Fruit fly (Drosophila melanogaster) whole organism, adult: ENCODE measurements around the gene CG42779.

Experiments used
- CG11617 ChIP-seq: fragments of 200-800 bp; sonication (Bioruptor generic); optimal IDR thresholded peaks from 2 replicates; lab custom pipeline; 2017; ENCODE audit warnings: mild to moderate bottlenecking, missing biosample characterization, missing genetic modification reagents, missing genetic modification characterization
- CG12768 ChIP-seq: fragments of 200-800 bp; sonication (Bioruptor generic); optimal IDR thresholded peaks from 2 replicates; lab custom pipeline; 2017; ENCODE audit warnings: missing biosample characterization, missing genetic modification characterization, mild to moderate bottlenecking, moderate library complexity, missing genetic modification reagents
- CG14711 ChIP-seq: fragments of 200-800 bp; sonication (Bioruptor generic); optimal IDR thresholded peaks from 2 replicates; lab custom pipeline; 2018; ENCODE audit warnings: missing biosample characterization, mild to moderate bottlenecking, missing genetic modification characterization, moderate library complexity
- CG1620 ChIP-seq: fragments of 200-800 bp; sonication (Bioruptor generic); optimal IDR thresholded peaks from 2 replicates; lab custom pipeline; 2016; ENCODE audit warnings: missing biosample characterization, missing genetic modification characterization
- CG33017 ChIP-seq: fragments of 200-800 bp; sonication (Bioruptor generic); optimal IDR thresholded peaks from 2 replicates; lab custom pipeline; 2018; ENCODE audit warnings: missing biosample characterization, mild to moderate bottlenecking, missing genetic modification characterization, moderate library complexity
- CG5204 ChIP-seq: fragments of 200-800 bp; sonication (Bioruptor generic); optimal IDR thresholded peaks from 2 replicates; lab custom pipeline; 2016; ENCODE audit warnings: missing biosample characterization, missing genetic modification characterization
- CG7045 ChIP-seq: fragments of 200-800 bp; sonication (Bioruptor generic); optimal IDR thresholded peaks from 2 replicates; lab custom pipeline; 2017; ENCODE audit warnings: missing biosample characterization, mild to moderate bottlenecking, missing genetic modification characterization
- CG7101 ChIP-seq: fragments of 200-800 bp; sonication (Bioruptor generic); optimal IDR thresholded peaks from 2 replicates; lab custom pipeline; 2018; ENCODE audit warnings: missing biosample characterization, mild to moderate bottlenecking, missing genetic modification characterization, moderate library complexity
- Clk ChIP-seq: fragments of 200-800 bp; sonication (Bioruptor generic); optimal IDR thresholded peaks from 2 replicates; lab custom pipeline; 2017; ENCODE audit warnings: missing biosample characterization, missing genetic modification characterization
- Crg-1 ChIP-seq: fragments of 200-800 bp; sonication (Bioruptor generic); optimal IDR thresholded peaks from 2 replicates; lab custom pipeline; 2016; ENCODE audit warnings: missing biosample characterization, missing genetic modification characterization
- Hr96 ChIP-seq: fragments of 200-800 bp; sonication (Bioruptor generic); optimal IDR thresholded peaks from 2 replicates; lab custom pipeline; 2016; ENCODE audit warnings: missing biosample characterization, missing genetic modification characterization
- Mnt ChIP-seq: fragments of 200-800 bp; sonication (Bioruptor generic); optimal IDR thresholded peaks from 2 replicates; lab custom pipeline; 2016; ENCODE audit warnings: missing biosample characterization, mild to moderate bottlenecking, missing genetic modification characterization
- bab1 ChIP-seq: fragments of 200-800 bp; sonication (Bioruptor generic); optimal IDR thresholded peaks from 3 replicates; lab custom pipeline; 2019; ENCODE audit warnings: missing biosample characterization, mild to moderate bottlenecking, missing genetic modification characterization, moderate library complexity
- cic ChIP-seq: fragments of 200-800 bp; sonication (Bioruptor generic); optimal IDR thresholded peaks from 2 replicates; lab custom pipeline; 2017; ENCODE audit warnings: missing biosample characterization, mild to moderate bottlenecking, missing genetic modification characterization, moderate library complexity
- cnc ChIP-seq, 2 experiments: fragments of >200 bp; optimal IDR thresholded peaks; 2 replicates each; lab custom pipeline; 2017
- kay ChIP-seq: fragments of 200-800 bp; sonication (Bioruptor generic); peaks from one replicate; lab custom pipeline; 2016; ENCODE audit warnings: missing biosample characterization, missing genetic modification characterization, borderline replicate concordance
- ovo ChIP-seq: fragments of 200-800 bp; sonication (Bioruptor generic); optimal IDR thresholded peaks from 2 replicates; lab custom pipeline; 2016; ENCODE audit warnings: missing biosample characterization, missing genetic modification characterization
- pad ChIP-seq: fragments of 200-800 bp; sonication (Bioruptor generic); optimal IDR thresholded peaks from 3 replicates; lab custom pipeline; 2017; ENCODE audit warnings: missing biosample characterization, missing genetic modification characterization, mild to moderate bottlenecking, moderate library complexity, missing genetic modification reagents
- tj ChIP-seq: fragments of 200-800 bp; sonication (Bioruptor generic); optimal IDR thresholded peaks from 3 replicates; lab custom pipeline; 2017; ENCODE audit warnings: missing biosample characterization, mild to moderate bottlenecking, missing genetic modification characterization, moderate library complexity
- toe ChIP-seq: fragments of 200-800 bp; sonication (Bioruptor generic); optimal IDR thresholded peaks from 2 replicates; lab custom pipeline; 2016; ENCODE audit warnings: missing biosample characterization, missing genetic modification characterization

CG42779 gene

dm6 chr3R:17121277-17121676, at the start of gene CG42779:
TSS of gene CG42779 (plus strand) at chr3R:17121577.
- TF ChIP-seq CG1620 (GFP tag; lab: Kevin White, UChicago): no peak
- TF ChIP-seq bab1 (GFP tag; lab: Kevin White, UChicago): no peak
- no peak for TF ChIP-seq pad (GFP tag; lab: Kevin White, UChicago)
- no peak for TF ChIP-seq kay (GFP tag; lab: Kevin White, UChicago)
- no peak for TF ChIP-seq Clk (GFP tag; lab: Kevin White, UChicago)
- no peak for TF ChIP-seq tj (GFP tag; lab: Kevin White, UChicago)
- TF ChIP-seq CG33017 (tag; lab: Kevin White, UChicago): no peak

dm6 chr3R:17072526-17073114, 48.8 kb upstream of the CG42779 start, which contains the start of the genes Ns1 and mRpS11:
TSS of gene Ns1 (minus strand) at chr3R:17072675.
TSS of gene mRpS11 (plus strand) at chr3R:17072732.
- TF ChIP-seq pad (GFP tag; lab: Kevin White, UChicago) (peak; percentile 50), Mnt (peak; percentile 99), CG14711 (tag; lab: Kevin White, UChicago) (peak; percentile 33), Hr96 (GFP tag; lab: Kevin White, UChicago) (no peak), CG11617 (GFP tag; lab: Kevin White, UChicago) (peak; percentile 54), cnc (optimal IDR thresholded peaks at IDR 0.05; lab: Kevin White, UChicago) (no peak), Clk (GFP tag; lab: Kevin White, UChicago) (no peak), kay (GFP tag; lab: Kevin White, UChicago) (no peak), cic (GFP tag; lab: Kevin White, UChicago) (peak; percentile 46), tj (GFP tag; lab: Kevin White, UChicago) (peak; percentile 3), bab1 (GFP tag; lab: Kevin White, UChicago) (peak; percentile 21), CG7101 (tag; lab: Kevin White, UChicago) (peak; percentile 58), Crg-1 (GFP tag; lab: Kevin White, UChicago) (peak; percentile 66), CG33017 (tag; lab: Kevin White, UChicago) (no peak), CG12768 (GFP tag; lab: Kevin White, UChicago) (peak; percentile 35), toe (no peak), ovo (GFP tag; lab: Kevin White, UChicago) (peak; percentile 31), CG5204 (GFP tag; lab: Kevin White, UChicago) (no peak), CG1620 (GFP tag; lab: Kevin White, UChicago) (peak; percentile 51)

- TF ChIP-seq CG33017 (tag; lab: Kevin White, UChicago): no peak
- no peak for TF ChIP-seq tj (GFP tag; lab: Kevin White, UChicago)
- no peak for TF ChIP-seq CG7101 (tag; lab: Kevin White, UChicago)
- no peak for TF ChIP-seq kay (GFP tag; lab: Kevin White, UChicago)
- no peak for TF ChIP-seq CG5204 (GFP tag; lab: Kevin White, UChicago)
- no peak for TF ChIP-seq CG7045 (GFP tag; lab: Kevin White, UChicago)
- TF ChIP-seq bab1 (GFP tag; lab: Kevin White, UChicago): no peak
- no peak for TF ChIP-seq pad (GFP tag; lab: Kevin White, UChicago)
- no peak for TF ChIP-seq CG11617 (GFP tag; lab: Kevin White, UChicago)
- TF ChIP-seq ovo (GFP tag; lab: Kevin White, UChicago): no peak
- TF ChIP-seq cic (GFP tag; lab: Kevin White, UChicago): peak; percentile 95
- TF ChIP-seq CG1620 (GFP tag; lab: Kevin White, UChicago): no peak
- TF ChIP-seq CG12768 (GFP tag; lab: Kevin White, UChicago): peak; percentile 7
- no peak for TF ChIP-seq toe
- no peak for TF ChIP-seq CG14711 (tag; lab: Kevin White, UChicago)
- no peak for TF ChIP-seq Hr96 (GFP tag; lab: Kevin White, UChicago)
- TF ChIP-seq cnc (optimal IDR thresholded peaks at IDR 0.05; lab: Kevin White, UChicago): peak; percentile 75 to 96
- TF ChIP-seq Mnt: peak; percentile 89
- no peak for TF ChIP-seq Clk (GFP tag; lab: Kevin White, UChicago)
- TF ChIP-seq Crg-1 (GFP tag; lab: Kevin White, UChicago): peak; percentile 28
Measured at dm6 chr3R:17077968-17078417, 43.4 kb upstream of the CG42779 start.

- TF ChIP-seq tj (GFP tag; lab: Kevin White, UChicago): peak; percentile 97
- no peak for TF ChIP-seq CG1620 (GFP tag; lab: Kevin White, UChicago)
- TF ChIP-seq CG11617 (GFP tag; lab: Kevin White, UChicago): no peak
- no peak for TF ChIP-seq ovo (GFP tag; lab: Kevin White, UChicago)
- TF ChIP-seq cic (GFP tag; lab: Kevin White, UChicago): peak; percentile 63
- no peak for TF ChIP-seq bab1 (GFP tag; lab: Kevin White, UChicago)
- peak; percentile 98 to 100 for TF ChIP-seq cnc (optimal IDR thresholded peaks at IDR 0.05; lab: Kevin White, UChicago)
- TF ChIP-seq CG7045 (GFP tag; lab: Kevin White, UChicago): peak; percentile 9
- TF ChIP-seq Mnt: peak; percentile 90
- TF ChIP-seq Hr96 (GFP tag; lab: Kevin White, UChicago): peak; percentile 29
- peak; percentile 98 for TF ChIP-seq kay (GFP tag; lab: Kevin White, UChicago)
- no peak for TF ChIP-seq Clk (GFP tag; lab: Kevin White, UChicago)
- no peak for TF ChIP-seq Crg-1 (GFP tag; lab: Kevin White, UChicago)
- no peak for TF ChIP-seq CG7101 (tag; lab: Kevin White, UChicago)
- TF ChIP-seq CG14711 (tag; lab: Kevin White, UChicago): no peak
- no peak for TF ChIP-seq CG33017 (tag; lab: Kevin White, UChicago)
- peak; percentile 74 for TF ChIP-seq pad (GFP tag; lab: Kevin White, UChicago)
- no peak for TF ChIP-seq CG5204 (GFP tag; lab: Kevin White, UChicago)
- TF ChIP-seq CG12768 (GFP tag; lab: Kevin White, UChicago): peak; percentile 74
- TF ChIP-seq toe: no peak
Measured at dm6 chr3R:17078961-17079858, 42.2 kb upstream of the CG42779 start.
